Fruit fly (Drosophila melanogaster): ENCODE results near the gene CG10026.

The CG10026 gene

DNA sequence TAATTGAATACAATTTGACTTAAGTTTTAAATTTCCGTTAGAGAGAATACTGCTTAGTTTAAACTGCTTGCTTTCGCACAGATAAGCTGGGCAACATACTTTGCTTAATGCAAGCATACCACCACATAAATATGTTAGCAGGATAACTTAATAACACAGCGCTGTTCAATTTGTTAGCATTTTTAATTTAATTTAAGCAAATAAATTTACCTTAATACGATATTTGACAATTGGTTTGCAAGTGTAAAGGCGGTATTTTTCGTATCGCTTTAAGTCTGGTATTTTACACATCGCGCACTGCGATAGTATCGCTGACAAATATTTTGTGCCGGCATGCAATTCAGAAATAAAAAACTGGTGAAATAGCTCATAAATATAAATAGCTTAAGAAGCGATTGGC is 23.7 kb upstream of the CG10026 start, which contains the start of gene RtcB (continued):
- TF ChIP-seq zen2 (GFP tag; IDR thresholded peaks at IDR 0.05; ENCODE audit: partially characterized antibody) (peak; percentile 92), CG2120 (GFP tag; optimal IDR thresholded peaks at IDR 0.05) (peak; percentile 30), pan (optimal IDR thresholded peaks at IDR 0.05) (no peak), pan (GFP tag; optimal IDR thresholded peaks at IDR 0.05 in 1 of 2, IDR thresholded peaks at IDR 0.05 in 1 of 2) (no peak), CG6854 (GFP tag; optimal IDR thresholded peaks at IDR 0.05) (no peak), dimm (GFP tag; IDR thresholded peaks at IDR 0.05) (no peak), NC2β (GFP tag; optimal IDR thresholded peaks at IDR 0.05) (no peak), CG10366 (GFP tag; IDR thresholded peaks at IDR 0.05) (no peak), Dfd (GFP tag; optimal IDR thresholded peaks at IDR 0.05) (peak in 1 of 2 experiments; percentile 62), CG7372 (GFP tag; IDR thresholded peaks at IDR 0.05) (no peak), p53 (GFP tag; optimal IDR thresholded peaks at IDR 0.05) (no peak), Dref (GFP tag; IDR thresholded peaks at IDR 0.05) (peak; percentile 42), bbx (GFP tag; IDR thresholded peaks at IDR 0.05; ENCODE audit: partially characterized antibody) (peak; percentile 95), Xrp1 (GFP tag; IDR thresholded peaks at IDR 0.05) (peak; percentile 24; the same call in 1 of the 2 replicates), mirr (GFP tag; optimal IDR thresholded peaks at IDR 0.05) (no peak), Dek (tag; optimal IDR thresholded peaks at IDR 0.05) (peak; percentile 16), ind (GFP tag; optimal IDR thresholded peaks at IDR 0.05) (no peak), CG9437 (GFP tag; optimal IDR thresholded peaks at IDR 0.05) (no peak), Hr39 (optimal IDR thresholded peaks at IDR 0.05) (no peak), Hand (GFP tag; optimal IDR thresholded peaks at IDR 0.05) (no peak), Ets65A (GFP tag) (peak; percentile 42), sna (GFP tag; IDR thresholded peaks at IDR 0.05; ENCODE audit: partially characterized antibody) (peak; percentile 98), shn (GFP tag; optimal IDR thresholded peaks at IDR 0.05) (no peak), Dp (GFP tag; optimal IDR thresholded peaks at IDR 0.05) (peak; percentile 67), CG4404 (GFP tag; IDR thresholded peaks at IDR 0.05) (no peak), H2.0 (GFP tag; IDR thresholded peaks at IDR 0.05) (no peak), insv (GFP tag; optimal IDR thresholded peaks at IDR 0.05) (peak in 1 of 2 experiments; percentile 55), HmgD (GFP tag; optimal IDR thresholded peaks at IDR 0.05) (peak; percentile 51), sisA (GFP tag; IDR thresholded peaks at IDR 0.05) (peak; percentile 24; the same call in 1 of the 2 replicates), prd (optimal IDR thresholded peaks at IDR 0.05) (no peak), prd (GFP tag; IDR thresholded peaks at IDR 0.05) (0 out of 3 replicates have a peak, but pooled peaks have one; percentile 13), CG12659 (GFP tag; optimal IDR thresholded peaks at IDR 0.05) (peak; percentile 37), Hsf (GFP tag; optimal IDR thresholded peaks at IDR 0.05) (peak; percentile 17), ssp (GFP tag; IDR thresholded peaks at IDR 0.05) (peak; percentile 64), Side (GFP tag; optimal IDR thresholded peaks at IDR 0.05) (no peak), CG12299 (tag; optimal IDR thresholded peaks at IDR 0.05) (no peak), unpg (GFP tag; optimal IDR thresholded peaks at IDR 0.05) (no peak), CG34422 (GFP tag; IDR thresholded peaks at IDR 0.05) (peak; percentile 17; the same call in 1 of the 3 replicates), HLH4C (GFP tag; IDR thresholded peaks at IDR 0.05; ENCODE audit: partially characterized antibody) (peak; percentile 94), CG7987 (GFP tag; optimal IDR thresholded peaks at IDR 0.05) (no peak), B-H2 (GFP tag; optimal IDR thresholded peaks at IDR 0.05) (no peak), hb (GFP tag; IDR thresholded peaks at IDR 0.05; ENCODE audit: partially characterized antibody) (peak; percentile 95), CG9215 (GFP tag; IDR thresholded peaks at IDR 0.05) (no peak), tio (GFP tag; optimal IDR thresholded peaks at IDR 0.05) (no peak), CG42726 (GFP tag; IDR thresholded peaks at IDR 0.05; ENCODE audit: partially characterized antibody) (peak; percentile 97), tup (GFP tag; optimal IDR thresholded peaks at IDR 0.05) (no peak), Camta (GFP tag; optimal IDR thresholded peaks at IDR 0.05) (peak; percentile 19), Dll (GFP tag; IDR thresholded peaks at IDR 0.05; ENCODE audit: partially characterized antibody) (peak; percentile 98), GATAe (GFP tag; conservative IDR thresholded peaks at IDR 0.05) (no peak), Rx (GFP tag; IDR thresholded peaks at IDR 0.05) (no peak), bab2 (GFP tag; optimal IDR thresholded peaks at IDR 0.05) (no peak), CG15011 (GFP tag; optimal IDR thresholded peaks at IDR 0.05) (no peak)
